Worm (Caenorhabditis elegans): ENCODE measurements around the gene dyf-18.

The dyf-18 gene

DNA sequence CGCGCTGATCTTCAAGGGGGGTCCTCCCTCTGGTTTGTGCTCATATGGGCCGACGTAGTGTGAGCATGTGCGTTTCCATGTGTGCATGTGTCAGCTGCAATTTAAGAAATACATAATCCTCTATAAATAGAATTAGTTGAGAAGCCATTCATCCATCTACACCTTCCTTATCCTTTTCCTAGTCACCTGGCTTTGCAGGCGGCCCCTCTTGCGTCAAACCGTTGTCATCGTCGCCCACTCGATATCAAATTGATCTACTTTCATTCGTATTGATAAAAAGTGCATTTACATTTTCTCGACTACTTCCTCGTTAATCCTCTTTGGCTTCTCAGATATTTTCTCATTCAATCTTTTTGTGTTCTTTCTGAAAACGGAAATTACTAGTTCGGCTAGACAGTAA, 11.0 kb upstream of the dyf-18 start:
- TF ChIP-seq unc-3 (GFP tag; conservative IDR thresholded peaks at IDR 0.05) (no peak), unc-3 (tag; optimal IDR thresholded peaks at IDR 0.05) (no peak), pat-9 (tag; optimal IDR thresholded peaks at IDR 0.05) (no peak), hlh-15 (tag; optimal IDR thresholded peaks at IDR 0.05) (no peak), ztf-16 (tag; optimal IDR thresholded peaks at IDR 0.05) (no peak), ceh-34 (tag; optimal IDR thresholded peaks at IDR 0.05) (no peak)

DNA sequence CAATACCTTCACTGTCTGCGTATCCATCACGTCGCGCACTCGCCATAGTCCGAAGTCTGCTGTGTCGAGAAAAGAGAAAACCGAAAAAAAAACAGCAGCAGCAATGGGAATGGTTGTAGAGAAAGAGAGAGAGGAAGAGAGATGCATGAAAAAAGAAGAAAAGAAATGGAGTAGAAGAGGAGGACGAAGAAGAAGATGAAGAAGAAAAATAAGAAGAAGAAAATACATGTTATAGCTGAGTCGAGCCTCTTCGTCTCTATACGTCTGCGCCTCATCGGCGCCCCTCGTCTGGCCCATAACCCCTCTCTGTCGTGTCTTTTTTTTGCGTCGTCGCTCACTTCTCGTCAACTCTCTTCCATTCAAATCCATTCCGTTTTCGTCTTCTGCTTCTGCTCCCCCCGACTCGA, 8.7 kb upstream of the dyf-18 start:
- peak; percentile 27 for TF ChIP-seq pros-1 (tag; optimal IDR thresholded peaks at IDR 0.05)
- TF ChIP-seq ahr-1 (tag; optimal IDR thresholded peaks at IDR 0.05): no peak
- peak; percentile 58 for TF ChIP-seq ceh-31 (tag; optimal IDR thresholded peaks at IDR 0.05)
- peak; percentile 82 for TF ChIP-seq unc-42 (tag; optimal IDR thresholded peaks at IDR 0.05)
- peak; percentile 73 for TF ChIP-seq nfya-1 (tag; optimal IDR thresholded peaks at IDR 0.05)
- peak; percentile 84 for TF ChIP-seq ceh-18 (tag; optimal IDR thresholded peaks at IDR 0.05)
- peak; percentile 0 for TF ChIP-seq ceh-14 (tag; optimal IDR thresholded peaks at IDR 0.05)
- no peak for TF ChIP-seq ceh-48 (tag; optimal IDR thresholded peaks at IDR 0.05)
- peak; percentile 66 for TF ChIP-seq tbx-2 (tag; optimal IDR thresholded peaks at IDR 0.05)

DNA sequence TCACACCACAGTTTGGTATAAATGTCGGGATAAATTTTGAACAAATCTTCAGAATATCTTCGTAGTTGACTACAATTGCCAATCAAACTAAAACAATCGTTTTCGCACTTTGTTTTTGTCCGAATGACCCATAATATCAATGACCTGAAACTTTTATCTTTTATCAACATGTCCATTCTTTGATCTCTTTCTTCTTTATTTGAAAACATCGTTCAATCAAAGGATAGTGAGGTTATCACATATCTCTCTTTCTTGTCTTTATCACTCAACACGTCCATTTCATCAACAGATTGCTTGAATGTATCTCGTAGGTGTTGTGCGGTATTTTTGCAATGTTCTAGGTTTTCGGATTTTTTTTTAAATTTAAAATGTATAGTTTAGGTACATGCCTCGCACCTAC, 8.1 kb upstream of the dyf-18 start:
- TF ChIP-seq lin-11 (tag; optimal IDR thresholded peaks at IDR 0.05) (no peak), nhr-11 (tag; optimal IDR thresholded peaks at IDR 0.05) (no peak), ttx-3 (tag; optimal IDR thresholded peaks at IDR 0.05) (no peak), pax-1 (tag; optimal IDR thresholded peaks at IDR 0.05) (no peak), ceh-45 (GFP tag; IDR thresholded peaks at IDR 0.05) (no peak), ceh-14 (tag; optimal IDR thresholded peaks at IDR 0.05) (no peak), sdc-2 (tag; optimal IDR thresholded peaks at IDR 0.05) (no peak), hlh-8 (tag; optimal IDR thresholded peaks at IDR 0.05) (no peak), pha-2 (tag; optimal IDR thresholded peaks at IDR 0.05) (no peak), K02D7.2 (tag; optimal IDR thresholded peaks at IDR 0.05) (no peak), tbx-2 (tag; optimal IDR thresholded peaks at IDR 0.05) (no peak), ceh-31 (tag; optimal IDR thresholded peaks at IDR 0.05) (no peak), ceh-34 (tag; optimal IDR thresholded peaks at IDR 0.05) (no peak), nfya-1 (tag; optimal IDR thresholded peaks at IDR 0.05) (no peak), ceh-19 (GFP tag; optimal IDR thresholded peaks at IDR 0.05) (no peak), elt-4 (tag; optimal IDR thresholded peaks at IDR 0.05) (no peak), ceh-22 (tag; optimal IDR thresholded peaks at IDR 0.05) (no peak), ceh-2 (tag; optimal IDR thresholded peaks at IDR 0.05) (no peak), T23F11.4 (GFP tag; optimal IDR thresholded peaks at IDR 0.05) (no peak), tbx-7 (tag; optimal IDR thresholded peaks at IDR 0.05) (no peak)

DNA sequence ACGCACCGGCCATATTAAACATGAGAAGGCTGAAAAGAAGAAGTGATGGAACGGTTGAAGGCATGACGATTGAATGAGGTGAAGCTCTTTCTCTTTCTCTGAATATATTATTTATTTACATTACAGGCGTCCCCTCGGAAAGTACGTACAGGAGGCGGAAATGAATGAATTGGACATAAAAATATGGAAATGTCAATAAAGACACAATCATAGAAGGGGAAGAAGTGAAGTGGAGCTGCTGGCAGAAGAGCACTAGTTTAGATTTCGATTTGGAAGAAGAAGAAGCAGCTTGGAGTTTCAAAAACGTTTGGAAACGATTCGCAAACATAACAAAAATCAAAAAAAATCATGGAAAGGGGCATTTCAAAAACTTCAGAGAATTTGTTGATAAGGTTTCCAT, 3.1 kb upstream of the dyf-18 start, which contains the start of gene H01G02.1:
H01G02.1 (minus strand) TSS at position 101 of the 400 bp plus-strand sequence.
- TF ChIP-seq unc-55 (GFP tag; optimal IDR thresholded peaks at IDR 0.05) (no peak), nfya-1 (tag; optimal IDR thresholded peaks at IDR 0.05) (no peak), pros-1 (tag; optimal IDR thresholded peaks at IDR 0.05) (no peak)

DNA sequence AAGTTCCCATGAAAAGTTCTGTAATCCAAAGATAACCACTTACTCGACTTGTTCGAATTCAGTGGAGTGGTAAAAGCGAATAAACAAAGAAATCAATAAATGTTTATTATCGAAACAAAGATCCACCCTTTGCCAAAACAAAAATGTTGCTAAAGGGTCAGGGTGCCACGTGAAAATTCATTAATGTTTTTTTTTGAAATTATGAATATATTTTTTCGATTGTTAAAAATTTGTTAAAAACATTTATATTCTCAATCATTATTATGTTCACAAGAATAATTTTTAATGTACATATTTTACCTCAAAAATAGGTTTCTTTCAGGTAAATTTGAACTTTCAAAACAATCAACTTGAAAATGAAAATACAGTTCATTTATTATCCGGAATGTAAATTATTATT, 2.1 kb upstream of the dyf-18 start, which contains the start of gene H01G02.4:
H01G02.4 (minus strand) TSS at position 101 of the 400 bp plus-strand sequence.
- TF ChIP-seq elt-4 (tag; optimal IDR thresholded peaks at IDR 0.05): no peak
- no peak for TF ChIP-seq eyg-1 (tag; optimal IDR thresholded peaks at IDR 0.05)
- no peak for TF ChIP-seq npax-4 (tag; optimal IDR thresholded peaks at IDR 0.05)
- no peak for TF ChIP-seq ceh-22 (tag; optimal IDR thresholded peaks at IDR 0.05)
- TF ChIP-seq sox-2 (GFP tag; IDR thresholded peaks at IDR 0.05): no peak
- TF ChIP-seq hlh-30 (tag; optimal IDR thresholded peaks at IDR 0.05; ENCODE audit: insufficient read depth): no peak
- no peak for TF ChIP-seq T23F11.4 (GFP tag; optimal IDR thresholded peaks at IDR 0.05)
- TF ChIP-seq ceh-24 (tag; optimal IDR thresholded peaks at IDR 0.05): no peak
- TF ChIP-seq madf-2 (tag; optimal IDR thresholded peaks at IDR 0.05): no peak
